Worm (Caenorhabditis elegans): ENCODE data around the gene Y57G11C.23.

- TF ChIP-seq nhr-25 (tag; optimal IDR thresholded peaks at IDR 0.05), result no peak
- TF ChIP-seq pha-4 (tag; optimal IDR thresholded peaks at IDR 0.05), result peak; percentile 9
- TF ChIP-seq unc-62 (GFP tag; optimal IDR thresholded peaks at IDR 0.05), result no peak
- no peak for TF ChIP-seq hmg-11 (tag; optimal IDR thresholded peaks at IDR 0.05)
- no peak for TF ChIP-seq ama-1 (optimal IDR thresholded peaks at IDR 0.05)
- no peak for TF ChIP-seq ceh-28 (tag; optimal IDR thresholded peaks at IDR 0.05)
- TF ChIP-seq elt-1 (tag; optimal IDR thresholded peaks at IDR 0.05), result no peak
- TF ChIP-seq fos-1 (tag; optimal IDR thresholded peaks at IDR 0.05), result no peak
- TF ChIP-seq snpc-4 (tag; optimal IDR thresholded peaks at IDR 0.05), result no peak
- no peak for TF ChIP-seq R02D3.7 (tag; optimal IDR thresholded peaks at IDR 0.05)
- no peak for TF ChIP-seq fkh-10 (GFP tag; optimal IDR thresholded peaks at IDR 0.05)
Observed at ce11 chrIV:14890914-14891313, 29.3 kb upstream of the Y57G11C.23 start.

Data from whole organism, L3 larva.